Fruit fly (Drosophila melanogaster): ENCODE measurements around the gene CG7083.

dm6 chr3L:8328283-8328682 is 12.3 kb upstream of the CG7083 start, which contains the start of gene CG34462:
- no peak for TF ChIP-seq Dfd (GFP tag; optimal IDR thresholded peaks at IDR 0.05)
- TF ChIP-seq CG32264 (GFP tag; optimal IDR thresholded peaks at IDR 0.05) = no peak
- no peak for TF ChIP-seq pan (optimal IDR thresholded peaks at IDR 0.05)
